Worm (Caenorhabditis elegans) whole organism, young adult: ENCODE data around the gene K11H3.2.

Source experiments
- B0019.2 ChIP-seq: fragments of 200-800 bp; sonication (Bioruptor generic); conservative IDR thresholded peaks from 2 replicates; pipeline ENCODE4 v1.3.6; 2022; ENCODE audit warnings: missing genetic modification reagents, missing genetic modification characterization, missing compliant biosample characterization
- B0261.1 ChIP-seq: sonication (generic microtip); optimal IDR thresholded peaks from 2 replicates; lab custom pipeline; 2016; ENCODE audit warnings: mild to moderate bottlenecking, missing genetic modification characterization, moderate library complexity, missing compliant biosample characterization
- B0336.3 ChIP-seq: fragments of 200-800 bp; sonication (Bioruptor generic); IDR thresholded peaks from 2 replicates; pipeline ENCODE4 v1.3.6; 2022; ENCODE audit warnings: missing genetic modification characterization, missing compliant biosample characterization
- C17E4.6 ChIP-seq: fragments of 200-800 bp; sonication (Bioruptor generic); IDR thresholded peaks from 2 replicates; pipeline ENCODE4 v1.3.6; 2022; ENCODE audit warnings: missing genetic modification reagents, missing genetic modification characterization, missing compliant biosample characterization
- F22D6.2 ChIP-seq: sonication (generic microtip); optimal IDR thresholded peaks from 2 replicates; lab custom pipeline; 2016; ENCODE audit warnings: mild to moderate bottlenecking, missing genetic modification characterization, missing compliant biosample characterization
- F33H1.4 ChIP-seq: fragments of 200-800 bp; sonication (Bioruptor generic); IDR thresholded peaks from 2 replicates; pipeline ENCODE4 v1.3.6; 2022; ENCODE audit warnings: missing genetic modification reagents, missing genetic modification characterization, missing compliant biosample characterization
- F37B4.10 ChIP-seq: fragments of 200-800 bp; sonication (Bioruptor generic); IDR thresholded peaks from 2 replicates; pipeline ENCODE4 v1.3.6; 2022; ENCODE audit warnings: missing genetic modification characterization, missing compliant biosample characterization
- F52B5.7 ChIP-seq: sonication (generic microtip); optimal IDR thresholded peaks from 2 replicates; lab custom pipeline; 2016; ENCODE audit warnings: mild to moderate bottlenecking, missing genetic modification characterization, missing compliant biosample characterization
- Y53F4B.3 ChIP-seq: fragments of 200-800 bp; sonication (Bioruptor generic); IDR thresholded peaks from 2 replicates; pipeline ENCODE4 v1.3.6; 2022; ENCODE audit warnings: missing genetic modification reagents, missing genetic modification characterization, missing compliant biosample characterization
- akir-1 ChIP-seq: fragments of 200-800 bp; sonication (Bioruptor generic); optimal IDR thresholded peaks from 2 replicates; lab custom pipeline; 2018; ENCODE audit warnings: mild to moderate bottlenecking, missing genetic modification characterization, moderate library complexity, missing compliant biosample characterization
- ama-1 ChIP-seq, 3 experiments: fragments of 150-350 bp in 1 of 3; sonication (generic microtip) in 2 of 3; optimal IDR thresholded peaks; 2 replicates each; lab custom pipeline; 2014 to 2018; ENCODE audit warnings: missing biosample characterization in 2 of 3, missing genetic modification characterization in 2 of 3, missing genetic modification reagents in 2 of 3
- attf-5 ChIP-seq: fragments of 200-800 bp; sonication (Bioruptor generic); optimal IDR thresholded peaks from 2 replicates; lab custom pipeline; 2018; ENCODE audit warnings: mild to moderate bottlenecking, missing genetic modification characterization, missing compliant biosample characterization
- bed-1 ChIP-seq: fragments of 200-800 bp; sonication (Bioruptor generic); IDR thresholded peaks from 2 replicates; pipeline ENCODE4 v1.3.6; 2022; ENCODE audit warnings: missing genetic modification reagents, missing genetic modification characterization, missing compliant biosample characterization
- ccch-3 ChIP-seq: fragments of 200-800 bp; sonication (Bioruptor generic); optimal IDR thresholded peaks from 2 replicates; lab custom pipeline; 2018; ENCODE audit warnings: mild to moderate bottlenecking, missing genetic modification characterization, missing compliant biosample characterization
- cebp-2 ChIP-seq: fragments of 200-800 bp; sonication (Bioruptor generic); IDR thresholded peaks from 2 replicates; pipeline ENCODE4 v1.3.6; 2022; ENCODE audit warnings: missing genetic modification characterization, missing compliant biosample characterization
- ceh-100 ChIP-seq: fragments of 200-800 bp; sonication (Bioruptor generic); IDR thresholded peaks from 2 replicates; pipeline ENCODE4 v1.3.6; 2022; ENCODE audit warnings: missing genetic modification reagents, missing genetic modification characterization, missing compliant biosample characterization
- ceh-91 ChIP-seq: fragments of 200-800 bp; sonication (Bioruptor generic); IDR thresholded peaks from 2 replicates; pipeline ENCODE4 v1.3.6; 2022; ENCODE audit warnings: missing genetic modification reagents, missing genetic modification characterization, missing compliant biosample characterization
- dox-1 ChIP-seq: fragments of 200-800 bp; sonication (Bioruptor generic); IDR thresholded peaks from 2 replicates; pipeline ENCODE4 v1.3.6; 2022; ENCODE audit warnings: missing genetic modification reagents, missing genetic modification characterization, missing compliant biosample characterization
- dpff-1 ChIP-seq: sonication (generic microtip); optimal IDR thresholded peaks from 2 replicates; lab custom pipeline; 2017; ENCODE audit warnings: mild to moderate bottlenecking, missing genetic modification characterization, missing compliant biosample characterization
- efl-1 ChIP-seq: fragments of 150-350 bp; optimal IDR thresholded peaks from 2 replicates; lab custom pipeline; 2014; ENCODE audit warnings: missing biosample characterization, missing genetic modification reagents, missing genetic modification characterization
- egl-18 ChIP-seq: fragments of 200-800 bp; sonication (Bioruptor generic); IDR thresholded peaks from 2 replicates; pipeline ENCODE4 v1.3.6; 2022; ENCODE audit warnings: missing genetic modification reagents, missing genetic modification characterization, missing compliant biosample characterization
- ekl-4 ChIP-seq: fragments of 200-800 bp; sonication (Bioruptor generic); IDR thresholded peaks from 2 replicates; pipeline ENCODE4 v1.3.6; 2022; ENCODE audit warnings: missing genetic modification reagents, missing genetic modification characterization, missing compliant biosample characterization
- ets-4 ChIP-seq: fragments of 200-800 bp; sonication (Bioruptor generic); optimal IDR thresholded peaks from 2 replicates; lab custom pipeline; 2018; ENCODE audit warnings: mild to moderate bottlenecking, missing genetic modification characterization, missing compliant biosample characterization
- fkh-3 ChIP-seq: sonication (generic microtip); optimal IDR thresholded peaks from 2 replicates; lab custom pipeline; 2016; ENCODE audit warnings: mild to moderate bottlenecking, missing genetic modification characterization, missing compliant biosample characterization
- gei-17 ChIP-seq: fragments of 200-800 bp; sonication (Bioruptor generic); optimal IDR thresholded peaks from 2 replicates; lab custom pipeline; 2018; ENCODE audit warnings: mild to moderate bottlenecking, missing genetic modification characterization, missing compliant biosample characterization
- hmg-1.2 ChIP-seq: fragments of 200-800 bp; sonication (Bioruptor generic); IDR thresholded peaks from 2 replicates; pipeline ENCODE4 v1.3.6; 2022; ENCODE audit warnings: missing genetic modification reagents, missing genetic modification characterization, missing compliant biosample characterization
- hmg-20 ChIP-seq: fragments of 200-800 bp; sonication (Bioruptor generic); IDR thresholded peaks from 2 replicates; pipeline ENCODE4 v1.3.6; 2022; ENCODE audit warnings: missing genetic modification reagents, missing genetic modification characterization, missing compliant biosample characterization
- hrde-1 ChIP-seq: sonication (generic microtip); optimal IDR thresholded peaks from 2 replicates; lab custom pipeline; 2016; ENCODE audit warnings: missing genetic modification characterization, mild to moderate bottlenecking, missing compliant biosample characterization, moderate library complexity, missing genotype, missing genetic modification reagents, borderline replicate concordance
- lin-35 ChIP-seq, 3 experiments: fragments of 150-350 bp in 2 of 3; sonication (generic microtip) in 1 of 3; optimal IDR thresholded peaks; 2 replicates each; lab custom pipeline; 2014 to 2018; ENCODE audit warnings: missing biosample characterization in 3 of 3, missing genetic modification characterization in 3 of 3, missing genetic modification reagents in 3 of 3
- lin-54 ChIP-seq: fragments of 200-800 bp; sonication (Bioruptor generic); optimal IDR thresholded peaks from 2 replicates; lab custom pipeline; 2018; ENCODE audit warnings: mild to moderate bottlenecking, missing genetic modification characterization, missing compliant biosample characterization
- lir-1 ChIP-seq: fragments of 200-800 bp; sonication (Bioruptor generic); conservative IDR thresholded peaks from 2 replicates; pipeline ENCODE4 v1.3.6; 2022; ENCODE audit warnings: missing genetic modification reagents, missing genetic modification characterization, missing compliant biosample characterization
- madf-10 ChIP-seq: sonication (generic microtip); optimal IDR thresholded peaks from 2 replicates; lab custom pipeline; 2016; ENCODE audit warnings: mild to moderate bottlenecking, missing genetic modification characterization, missing compliant biosample characterization
- madf-3 ChIP-seq: fragments of 200-800 bp; sonication (Bioruptor generic); IDR thresholded peaks from 2 replicates; pipeline ENCODE4 v1.3.6; 2022; ENCODE audit warnings: missing genetic modification reagents, missing genetic modification characterization, missing compliant biosample characterization
- madf-6 ChIP-seq: fragments of 200-800 bp; sonication (Bioruptor generic); IDR thresholded peaks from 2 replicates; pipeline ENCODE4 v1.3.6; 2022; ENCODE audit warnings: missing genetic modification reagents, missing genetic modification characterization, missing compliant biosample characterization
- mes-4 ChIP-seq: sonication (generic microtip); optimal IDR thresholded peaks from 2 replicates; lab custom pipeline; 2016; ENCODE audit warnings: missing genotype, missing genetic modification characterization, missing compliant biosample characterization
- nfya-1 ChIP-seq: sonication (generic microtip); optimal IDR thresholded peaks from 2 replicates; lab custom pipeline; 2017; ENCODE audit warnings: antibody characterized with exemption, missing compliant biosample characterization, missing genetic modification characterization, borderline replicate concordance; ENCODE audit not compliant: insufficient read depth
- nfya-2 ChIP-seq: fragments of 200-800 bp; sonication (Bioruptor generic); IDR thresholded peaks from 2 replicates; pipeline ENCODE4 v1.3.6; 2022; ENCODE audit warnings: missing genetic modification reagents, missing genetic modification characterization, missing compliant biosample characterization
- nhr-179 ChIP-seq: sonication (generic microtip); optimal IDR thresholded peaks from 2 replicates; lab custom pipeline; 2016; ENCODE audit warnings: mild to moderate bottlenecking, missing genetic modification characterization, missing compliant biosample characterization
- nhr-27 ChIP-seq: fragments of 200-800 bp; sonication (Bioruptor generic); optimal IDR thresholded peaks from 2 replicates; lab custom pipeline; 2018; ENCODE audit warnings: mild to moderate bottlenecking, missing genetic modification characterization, moderate library complexity, missing compliant biosample characterization
- nhr-90 ChIP-seq: sonication (generic microtip); optimal IDR thresholded peaks from 2 replicates; lab custom pipeline; 2016; ENCODE audit warnings: missing genotype, mild to moderate bottlenecking, missing genetic modification characterization, missing compliant biosample characterization
- pbrm-1 ChIP-seq: fragments of 200-800 bp; sonication (Bioruptor generic); IDR thresholded peaks from 2 replicates; pipeline ENCODE4 v1.3.6; 2022; ENCODE audit warnings: missing genetic modification reagents, missing genetic modification characterization, missing compliant biosample characterization
- rcor-1 ChIP-seq: fragments of 200-800 bp; sonication (Bioruptor generic); IDR thresholded peaks from 2 replicates; pipeline ENCODE4 v1.3.6; 2022; ENCODE audit warnings: missing genetic modification reagents, missing genetic modification characterization, missing compliant biosample characterization
- snpc-1.1 ChIP-seq: sonication (generic microtip); optimal IDR thresholded peaks from 2 replicates; lab custom pipeline; 2017; ENCODE audit warnings: missing genetic modification characterization, mild to moderate bottlenecking, missing compliant biosample characterization, antibody characterized with exemption, moderate library complexity, missing genotype, missing genetic modification reagents; ENCODE audit not compliant: insufficient read depth
- somi-1 ChIP-seq: fragments of 200-800 bp; sonication (Bioruptor generic); optimal IDR thresholded peaks from 2 replicates; lab custom pipeline; 2018; ENCODE audit warnings: mild to moderate bottlenecking, missing genetic modification characterization, missing compliant biosample characterization
- tbp1 ChIP-seq: fragments of 200-800 bp; sonication (Bioruptor generic); optimal IDR thresholded peaks from 2 replicates; lab custom pipeline; 2018; ENCODE audit warnings: mild to moderate bottlenecking, missing genetic modification characterization, missing compliant biosample characterization
- xnd-1 ChIP-seq: sonication (generic microtip); optimal IDR thresholded peaks from 2 replicates; lab custom pipeline; 2016; ENCODE audit warnings: missing genotype, missing genetic modification reagents, missing genetic modification characterization, missing compliant biosample characterization
- zim-3 ChIP-seq: sonication (generic microtip); optimal IDR thresholded peaks from 2 replicates; lab custom pipeline; 2017; ENCODE audit warnings: mild to moderate bottlenecking, missing genetic modification characterization, moderate library complexity, missing compliant biosample characterization
- ztf-26 ChIP-seq: sonication (generic microtip); optimal IDR thresholded peaks from 2 replicates; lab custom pipeline; 2017; ENCODE audit warnings: missing genetic modification characterization, missing compliant biosample characterization
- ztf-6 ChIP-seq: fragments of 200-800 bp; sonication (Bioruptor generic); IDR thresholded peaks from 2 replicates; pipeline ENCODE4 v1.3.6; 2022; ENCODE audit warnings: missing genetic modification reagents, missing genetic modification characterization, missing compliant biosample characterization

The K11H3.2 gene

ce11 chrIII:9818763-9819162 is 27.4 kb upstream of the K11H3.2 start, which contains the start of gene panl-3 (continued):
- TF ChIP-seq fkh-3 (tag; lab: Kevin White, UChicago) (no peak), cebp-2 (GFP tag; lab: Robert Waterston, UW) (no peak), ztf-6 (GFP tag; lab: Robert Waterston, UW) (0 out of 2 replicates have a peak, but pooled peaks have one; percentile 66), F33H1.4 (no peak), somi-1 (GFP tag; lab: Kevin White, UChicago) (peak; percentile 36), dox-1 (0 out of 2 replicates have a peak, but pooled peaks have one; percentile 26), hrde-1 (tag; lab: Kevin White, UChicago) (no peak), snpc-1.1 (tag; lab: Kevin White, UChicago) (no peak), lir-1 (GFP tag; lab: Robert Waterston, UW) (no peak), nhr-179 (no peak), F22D6.2 (tag; lab: Kevin White, UChicago) (no peak), rcor-1 (GFP tag; lab: Robert Waterston, UW) (peak; percentile 43; the same call in 1 of the 2 replicates), hmg-20 (GFP tag; lab: Robert Waterston, UW) (no peak), ama-1 (optimal IDR thresholded peaks at IDR 0.05; lab: Kevin White, UChicago) (peak; percentile 22), ama-1 (GFP tag; optimal IDR thresholded peaks at IDR 0.05; lab: Kevin White, UChicago) (no peak), ceh-100 (GFP tag; lab: Robert Waterston, UW) (no peak), ztf-26 (tag; lab: Kevin White, UChicago) (peak; percentile 4), madf-10 (tag; lab: Kevin White, UChicago) (no peak), C17E4.6 (GFP tag; lab: Robert Waterston, UW) (no peak), madf-3 (GFP tag; lab: Robert Waterston, UW) (no peak), akir-1 (GFP tag; lab: Kevin White, UChicago) (no peak), Y53F4B.3 (no peak), xnd-1 (tag; lab: Kevin White, UChicago) (no peak), F37B4.10 (GFP tag; lab: Robert Waterston, UW) (no peak), lin-35 (GFP tag; optimal IDR thresholded peaks at IDR 0.05; lab: Kevin White, UChicago) (no peak), B0261.1 (tag; lab: Kevin White, UChicago) (no peak), ceh-91 (GFP tag; lab: Robert Waterston, UW) (no peak), efl-1 (GFP tag; lab: Kevin White, UChicago) (no peak), zim-3 (tag; lab: Kevin White, UChicago) (no peak), ekl-4 (GFP tag; lab: Robert Waterston, UW) (no peak; the same call in 1 of the 2 replicates), tbp1 (GFP tag; lab: Kevin White, UChicago) (no peak), gei-17 (no peak), dpff-1 (no peak), hmg-1.2 (GFP tag; lab: Robert Waterston, UW) (peak; percentile 46; the same call in 1 of the 2 replicates), attf-5 (GFP tag; lab: Kevin White, UChicago) (peak; percentile 88), mes-4 (tag; lab: Kevin White, UChicago) (no peak), nfya-1 (tag; lab: Kevin White, UChicago) (no peak), F52B5.7 (tag; lab: Kevin White, UChicago) (no peak), nhr-27 (tag; lab: Kevin White, UChicago) (no peak), nfya-2 (GFP tag; lab: Robert Waterston, UW) (no peak), lin-54 (GFP tag; lab: Kevin White, UChicago) (peak; percentile 36), nhr-90 (tag; lab: Kevin White, UChicago) (no peak), ets-4 (GFP tag; lab: Kevin White, UChicago) (no peak), ccch-3 (no peak), pbrm-1 (GFP tag; lab: Robert Waterston, UW) (0 out of 2 replicates have a peak, but pooled peaks have one; percentile 12), egl-18 (GFP tag; lab: Robert Waterston, UW) (no peak), bed-1 (no peak), B0336.3 (GFP tag; lab: Robert Waterston, UW) (no peak; the same call in 1 of the 2 replicates), madf-6 (no peak; the same call in 1 of the 2 replicates), B0019.2 (GFP tag; lab: Robert Waterston, UW) (no peak)
